Fruit fly (Drosophila melanogaster) whole organism, prepupa: ENCODE results near the gene CG6685.

Source experiments
- CG10631 ChIP-seq: fragments of 200-800 bp; sonication (Bioruptor generic); optimal IDR thresholded peaks from 2 replicates; lab custom pipeline; 2016; ENCODE audit warnings: missing biosample characterization, missing genetic modification characterization
- CG34406 ChIP-seq: fragments of 200-800 bp; sonication (Bioruptor generic); optimal IDR thresholded peaks from 3 replicates; lab custom pipeline; 2016; ENCODE audit warnings: missing biosample characterization, missing genetic modification characterization
- CG6808 ChIP-seq: fragments of 200-800 bp; sonication (Bioruptor generic); optimal IDR thresholded peaks from 3 replicates; lab custom pipeline; 2017; ENCODE audit warnings: missing biosample characterization, missing genetic modification characterization, mild to moderate bottlenecking, moderate library complexity, missing genetic modification reagents
- CG6854 ChIP-seq: fragments of 200-800 bp; sonication (Bioruptor generic); optimal IDR thresholded peaks from 2 replicates; lab custom pipeline; 2017; ENCODE audit warnings: missing biosample characterization, mild to moderate bottlenecking, missing genetic modification characterization
- CG8319 ChIP-seq: fragments of 200-800 bp; sonication (Bioruptor generic); optimal IDR thresholded peaks from 3 replicates; lab custom pipeline; 2016; ENCODE audit warnings: missing biosample characterization, missing genetic modification characterization
- Eip75B ChIP-seq: fragments of 200-800 bp; sonication (Bioruptor generic); optimal IDR thresholded peaks from 3 replicates; lab custom pipeline; 2016; ENCODE audit warnings: missing biosample characterization, missing genetic modification characterization
- Eip78C ChIP-seq: fragments of 200-800 bp; sonication (Bioruptor generic); peaks from one replicate; lab custom pipeline; 2016; ENCODE audit warnings: missing biosample characterization, missing genetic modification characterization
- Ets21C ChIP-seq: fragments of 200-800 bp; sonication (Bioruptor generic); optimal IDR thresholded peaks from 3 replicates; lab custom pipeline; 2016; ENCODE audit warnings: missing biosample characterization, missing genetic modification characterization
- Hr4 ChIP-seq: fragments of 200-800 bp; sonication (Bioruptor generic); optimal IDR thresholded peaks from 3 replicates; lab custom pipeline; 2016; ENCODE audit warnings: missing biosample characterization, missing genetic modification characterization
- achi ChIP-seq: fragments of 200-800 bp; sonication (Bioruptor generic); optimal IDR thresholded peaks from 3 replicates; lab custom pipeline; 2016; ENCODE audit warnings: missing biosample characterization, missing genetic modification characterization
- dsx ChIP-seq: fragments of 200-800 bp; optimal IDR thresholded peaks from 3 replicates; lab custom pipeline; 2019; ENCODE audit warnings: missing biosample characterization, mild to moderate bottlenecking, missing genetic modification characterization, moderate library complexity; ENCODE audit not compliant: poor library complexity, severe bottlenecking
- eg ChIP-seq: fragments of 200-800 bp; sonication (Bioruptor generic); IDR thresholded peaks from 3 replicates; pipeline ENCODE4 v1.3.6; 2022; ENCODE audit warnings: missing biosample characterization, missing genetic modification characterization
- lz ChIP-seq: fragments of 200-800 bp; sonication (Bioruptor generic); optimal IDR thresholded peaks from 3 replicates; lab custom pipeline; 2016; ENCODE audit warnings: missing biosample characterization, missing genetic modification characterization
- net ChIP-seq: fragments of 200-800 bp; sonication (Bioruptor generic); optimal IDR thresholded peaks from 3 replicates; lab custom pipeline; 2016; ENCODE audit warnings: missing biosample characterization, missing genetic modification characterization

DNA sequence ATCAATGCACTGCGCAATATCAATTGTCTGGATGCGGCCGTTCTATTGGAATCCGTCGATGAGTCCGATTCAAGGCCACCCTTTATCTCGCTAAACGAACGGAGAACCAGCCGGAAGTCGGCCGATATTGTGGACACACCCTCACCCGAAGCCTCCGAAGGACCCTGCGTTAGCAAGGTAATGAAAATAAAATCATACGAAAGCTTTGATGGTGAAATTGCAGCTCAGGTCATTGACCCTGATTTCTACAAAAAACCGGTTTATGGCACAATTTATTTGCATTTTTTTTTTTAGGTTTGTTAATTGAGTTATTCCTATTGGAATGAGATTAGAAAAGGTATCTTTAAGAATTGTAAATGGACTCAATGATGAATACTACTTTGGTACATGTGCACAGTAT lies 1.0 kb upstream of the CG6685 start:
- TF ChIP-seq Hr4 (GFP tag; lab: Kevin White, UChicago): no peak
- no peak for TF ChIP-seq Ets21C (GFP tag; lab: Kevin White, UChicago)
- no peak for TF ChIP-seq CG8319 (GFP tag; lab: Kevin White, UChicago)
- no peak for TF ChIP-seq eg (GFP tag; lab: Robert Waterston, UW)
- TF ChIP-seq CG10631 (GFP tag; lab: Kevin White, UChicago): no peak
- no peak for TF ChIP-seq Eip75B (GFP tag; lab: Kevin White, UChicago)
- TF ChIP-seq dsx: no peak
- TF ChIP-seq lz (GFP tag; lab: Kevin White, UChicago): no peak
- TF ChIP-seq CG6808: no peak
- no peak for TF ChIP-seq net
- TF ChIP-seq CG34406 (GFP tag; lab: Kevin White, UChicago): no peak
- no peak for TF ChIP-seq CG6854
- no peak for TF ChIP-seq Eip78C
- no peak for TF ChIP-seq achi (GFP tag; lab: Kevin White, UChicago)
